Worm (Caenorhabditis elegans) whole organism, young adult: Measurements from ENCODE around the gene str-182.

Source experiments
- B0035.1 ChIP-seq: sonication (generic microtip); optimal IDR thresholded peaks from 2 replicates; lab custom pipeline; 2016; ENCODE audit warnings: missing genetic modification characterization, mild to moderate bottlenecking, missing compliant biosample characterization, missing genotype, missing genetic modification reagents
- B0261.1 ChIP-seq: sonication (generic microtip); optimal IDR thresholded peaks from 2 replicates; lab custom pipeline; 2016; ENCODE audit warnings: mild to moderate bottlenecking, missing genetic modification characterization, moderate library complexity, missing compliant biosample characterization
- B0336.3 ChIP-seq: fragments of 200-800 bp; sonication (Bioruptor generic); IDR thresholded peaks from 2 replicates; pipeline ENCODE4 v1.3.6; 2022; ENCODE audit warnings: missing genetic modification characterization, missing compliant biosample characterization
- F22D6.2 ChIP-seq: sonication (generic microtip); optimal IDR thresholded peaks from 2 replicates; lab custom pipeline; 2016; ENCODE audit warnings: mild to moderate bottlenecking, missing genetic modification characterization, missing compliant biosample characterization
- F37B4.10 ChIP-seq: fragments of 200-800 bp; sonication (Bioruptor generic); IDR thresholded peaks from 2 replicates; pipeline ENCODE4 v1.3.6; 2022; ENCODE audit warnings: missing genetic modification characterization, missing compliant biosample characterization
- F52B5.7 ChIP-seq: sonication (generic microtip); optimal IDR thresholded peaks from 2 replicates; lab custom pipeline; 2016; ENCODE audit warnings: mild to moderate bottlenecking, missing genetic modification characterization, missing compliant biosample characterization
- F57A8.1 ChIP-seq: fragments of 200-800 bp; sonication (Bioruptor generic); optimal IDR thresholded peaks from 2 replicates; lab custom pipeline; 2018; ENCODE audit warnings: mild to moderate bottlenecking, missing genetic modification characterization, moderate library complexity, missing compliant biosample characterization
- K12H6.12 ChIP-seq: fragments of 200-800 bp; sonication (Bioruptor generic); optimal IDR thresholded peaks from 2 replicates; lab custom pipeline; 2018; ENCODE audit warnings: mild to moderate bottlenecking, missing genetic modification characterization, missing compliant biosample characterization
- T26A5.8 ChIP-seq: sonication (generic microtip); optimal IDR thresholded peaks from 2 replicates; lab custom pipeline; 2016; ENCODE audit warnings: missing genetic modification characterization, missing compliant biosample characterization
- Y79H2A.3 ChIP-seq: fragments of 200-800 bp; sonication (Bioruptor generic); conservative IDR thresholded peaks from 2 replicates; pipeline ENCODE4 v1.3.6; 2022; ENCODE audit warnings: missing genetic modification reagents, missing genetic modification characterization, missing compliant biosample characterization
- Y95B8A.8 ChIP-seq: fragments of 200-800 bp; sonication (Bioruptor generic); IDR thresholded peaks from 2 replicates; pipeline ENCODE4 v1.3.6; 2022; ENCODE audit warnings: missing genetic modification reagents, missing genetic modification characterization, missing compliant biosample characterization
- ama-1 ChIP-seq, 3 experiments: fragments of 150-350 bp in 1 of 3; sonication (generic microtip) in 2 of 3; optimal IDR thresholded peaks; 2 replicates each; lab custom pipeline; 2014 to 2018; ENCODE audit warnings: missing biosample characterization in 2 of 3, missing genetic modification characterization in 2 of 3, missing genetic modification reagents in 2 of 3
- attf-5 ChIP-seq: fragments of 200-800 bp; sonication (Bioruptor generic); optimal IDR thresholded peaks from 2 replicates; lab custom pipeline; 2018; ENCODE audit warnings: mild to moderate bottlenecking, missing genetic modification characterization, missing compliant biosample characterization
- attf-6 ChIP-seq: fragments of 200-800 bp; sonication (Bioruptor generic); IDR thresholded peaks from 2 replicates; pipeline ENCODE4 v1.3.6; 2022; ENCODE audit warnings: missing genetic modification reagents, missing genetic modification characterization, missing compliant biosample characterization
- bed-1 ChIP-seq: fragments of 200-800 bp; sonication (Bioruptor generic); IDR thresholded peaks from 2 replicates; pipeline ENCODE4 v1.3.6; 2022; ENCODE audit warnings: missing genetic modification reagents, missing genetic modification characterization, missing compliant biosample characterization
- cebp-1 ChIP-seq, 2 experiments: fragments of 200-800 bp in 1 of 2; sonication (Bioruptor generic) in 1 of 2; sonication (generic microtip) in 1 of 2; IDR thresholded peaks in 1 of 2; optimal IDR thresholded peaks in 1 of 2; 2 replicates each; pipeline versions ENCODE4 v1.3.6 to Lab custom; 2017 to 2022; ENCODE audit warnings: missing compliant biosample characterization in 2 of 2, missing genetic modification characterization in 2 of 2, mild to moderate bottlenecking in 1 of 2, missing genetic modification reagents in 1 of 2, moderate library complexity in 1 of 2
- cebp-2 ChIP-seq: fragments of 200-800 bp; sonication (Bioruptor generic); IDR thresholded peaks from 2 replicates; pipeline ENCODE4 v1.3.6; 2022; ENCODE audit warnings: missing genetic modification characterization, missing compliant biosample characterization
- ceh-27 ChIP-seq: fragments of 200-800 bp; sonication (Bioruptor generic); optimal IDR thresholded peaks from 2 replicates; lab custom pipeline; 2018; ENCODE audit warnings: mild to moderate bottlenecking, missing genetic modification characterization, moderate library complexity, missing compliant biosample characterization
- ceh-58 ChIP-seq: fragments of 200-800 bp; sonication (Bioruptor generic); IDR thresholded peaks from 2 replicates; pipeline ENCODE4 v1.3.6; 2022; ENCODE audit warnings: missing genetic modification characterization, missing compliant biosample characterization
- dox-1 ChIP-seq: fragments of 200-800 bp; sonication (Bioruptor generic); IDR thresholded peaks from 2 replicates; pipeline ENCODE4 v1.3.6; 2022; ENCODE audit warnings: missing genetic modification reagents, missing genetic modification characterization, missing compliant biosample characterization
- dpff-1 ChIP-seq: sonication (generic microtip); optimal IDR thresholded peaks from 2 replicates; lab custom pipeline; 2017; ENCODE audit warnings: mild to moderate bottlenecking, missing genetic modification characterization, missing compliant biosample characterization
- dpl-1 ChIP-seq: fragments of 150-350 bp; optimal IDR thresholded peaks from 2 replicates; lab custom pipeline; 2014; ENCODE audit warnings: missing biosample characterization, missing genetic modification reagents, missing genetic modification characterization
- ekl-4 ChIP-seq: fragments of 200-800 bp; sonication (Bioruptor generic); IDR thresholded peaks from 2 replicates; pipeline ENCODE4 v1.3.6; 2022; ENCODE audit warnings: missing genetic modification reagents, missing genetic modification characterization, missing compliant biosample characterization
- hmg-1.2 ChIP-seq: fragments of 200-800 bp; sonication (Bioruptor generic); IDR thresholded peaks from 2 replicates; pipeline ENCODE4 v1.3.6; 2022; ENCODE audit warnings: missing genetic modification reagents, missing genetic modification characterization, missing compliant biosample characterization
- lag-1 ChIP-seq: fragments of 200-800 bp; sonication (Bioruptor generic); IDR thresholded peaks from 2 replicates; pipeline ENCODE4 v1.3.6; 2022; ENCODE audit warnings: missing genetic modification reagents, missing genetic modification characterization, missing compliant biosample characterization
- lin-40 ChIP-seq: sonication (generic microtip); optimal IDR thresholded peaks from 2 replicates; lab custom pipeline; 2016; ENCODE audit warnings: missing genetic modification characterization, mild to moderate bottlenecking, missing compliant biosample characterization, missing genotype, missing genetic modification reagents
- lin-54 ChIP-seq: fragments of 200-800 bp; sonication (Bioruptor generic); optimal IDR thresholded peaks from 2 replicates; lab custom pipeline; 2018; ENCODE audit warnings: mild to moderate bottlenecking, missing genetic modification characterization, missing compliant biosample characterization
- madf-10 ChIP-seq: sonication (generic microtip); optimal IDR thresholded peaks from 2 replicates; lab custom pipeline; 2016; ENCODE audit warnings: mild to moderate bottlenecking, missing genetic modification characterization, missing compliant biosample characterization
- madf-3 ChIP-seq: fragments of 200-800 bp; sonication (Bioruptor generic); IDR thresholded peaks from 2 replicates; pipeline ENCODE4 v1.3.6; 2022; ENCODE audit warnings: missing genetic modification reagents, missing genetic modification characterization, missing compliant biosample characterization
- madf-6 ChIP-seq: fragments of 200-800 bp; sonication (Bioruptor generic); IDR thresholded peaks from 2 replicates; pipeline ENCODE4 v1.3.6; 2022; ENCODE audit warnings: missing genetic modification reagents, missing genetic modification characterization, missing compliant biosample characterization
- madf-8 ChIP-seq: fragments of 200-800 bp; sonication (Bioruptor generic); conservative IDR thresholded peaks from 2 replicates; pipeline ENCODE4 v1.3.6; 2022; ENCODE audit warnings: missing genetic modification reagents, missing genetic modification characterization, missing compliant biosample characterization
- mcd-1 ChIP-seq: fragments of 200-800 bp; sonication (Bioruptor generic); IDR thresholded peaks from 2 replicates; pipeline ENCODE4 v1.3.6; 2022; ENCODE audit warnings: missing genetic modification reagents, missing genetic modification characterization, missing compliant biosample characterization
- mxl-1 ChIP-seq: sonication (generic microtip); optimal IDR thresholded peaks from 2 replicates; lab custom pipeline; 2016; ENCODE audit warnings: missing genetic modification characterization, missing compliant biosample characterization
- nhr-179 ChIP-seq: sonication (generic microtip); optimal IDR thresholded peaks from 2 replicates; lab custom pipeline; 2016; ENCODE audit warnings: mild to moderate bottlenecking, missing genetic modification characterization, missing compliant biosample characterization
- nhr-80 ChIP-seq: sonication (generic microtip); optimal IDR thresholded peaks from 2 replicates; lab custom pipeline; 2016; ENCODE audit warnings: missing genetic modification characterization, missing compliant biosample characterization
- sea-2 ChIP-seq: fragments of 200-800 bp; sonication (Bioruptor generic); IDR thresholded peaks from 2 replicates; pipeline ENCODE4 v1.3.6; 2022; ENCODE audit warnings: missing genetic modification characterization, missing compliant biosample characterization
- snpc-1.3 ChIP-seq: sonication (generic microtip); optimal IDR thresholded peaks from 2 replicates; lab custom pipeline; 2017; ENCODE audit warnings: missing genetic modification characterization, mild to moderate bottlenecking, missing compliant biosample characterization, antibody characterized with exemption, moderate library complexity, missing genotype, missing genetic modification reagents; ENCODE audit not compliant: insufficient read depth
- snpc-3.4 ChIP-seq: sonication (generic microtip); optimal IDR thresholded peaks from 2 replicates; lab custom pipeline; 2017; ENCODE audit warnings: missing genetic modification characterization, mild to moderate bottlenecking, missing compliant biosample characterization, antibody characterized with exemption, moderate library complexity, missing genotype, missing genetic modification reagents
- snpc-4 ChIP-seq, 5 experiments: fragments of 150-350 bp in 1 of 5; sonication (generic microtip) in 4 of 5; optimal IDR thresholded peaks; 2 replicates each; lab custom pipeline; 2014 to 2018; ENCODE audit warnings: missing genetic modification characterization in 5 of 5, missing biosample characterization in 3 of 5, antibody characterized with exemption in 2 of 5, mild to moderate bottlenecking in 2 of 5, missing compliant biosample characterization in 2 of 5, missing genotype in 2 of 5, moderate library complexity in 2 of 5, missing genetic modification reagents in 1 of 5
- somi-1 ChIP-seq: fragments of 200-800 bp; sonication (Bioruptor generic); optimal IDR thresholded peaks from 2 replicates; lab custom pipeline; 2018; ENCODE audit warnings: mild to moderate bottlenecking, missing genetic modification characterization, missing compliant biosample characterization
- tlf-1 ChIP-seq: fragments of 200-800 bp; sonication (Bioruptor generic); optimal IDR thresholded peaks from 2 replicates; lab custom pipeline; 2018; ENCODE audit warnings: mild to moderate bottlenecking, missing genetic modification characterization, missing compliant biosample characterization
- unc-130 ChIP-seq: sonication (generic microtip); optimal IDR thresholded peaks from 2 replicates; lab custom pipeline; 2016; ENCODE audit warnings: missing genetic modification reagents, missing genetic modification characterization, missing compliant biosample characterization
- xnd-1 ChIP-seq: sonication (generic microtip); optimal IDR thresholded peaks from 2 replicates; lab custom pipeline; 2016; ENCODE audit warnings: missing genotype, missing genetic modification reagents, missing genetic modification characterization, missing compliant biosample characterization
- zim-3 ChIP-seq: sonication (generic microtip); optimal IDR thresholded peaks from 2 replicates; lab custom pipeline; 2017; ENCODE audit warnings: mild to moderate bottlenecking, missing genetic modification characterization, moderate library complexity, missing compliant biosample characterization
- ztf-18 ChIP-seq: sonication (generic microtip); optimal IDR thresholded peaks from 2 replicates; lab custom pipeline; 2016; ENCODE audit warnings: missing genotype, mild to moderate bottlenecking, missing genetic modification characterization, missing compliant biosample characterization
- ztf-6 ChIP-seq: fragments of 200-800 bp; sonication (Bioruptor generic); IDR thresholded peaks from 2 replicates; pipeline ENCODE4 v1.3.6; 2022; ENCODE audit warnings: missing genetic modification reagents, missing genetic modification characterization, missing compliant biosample characterization

str-182 gene

ce11 chrV:10238665-10239064, 5.4 kb upstream of the str-182 start, which contains the start of gene fubl-1 (continued):
- TF ChIP-seq xnd-1 (peak; percentile 17), ceh-27 (GFP tag; lab: Kevin White, UChicago) (no peak), madf-8 (peak; percentile 71), ztf-6 (GFP tag; lab: Robert Waterston, UW) (no peak), somi-1 (no peak), dpff-1 (tag; lab: Kevin White, UChicago) (no peak), cebp-2 (GFP tag; lab: Robert Waterston, UW) (no peak), madf-6 (GFP tag; lab: Robert Waterston, UW) (peak; percentile 64; the same call in 1 of the 2 replicates), bed-1 (GFP tag; lab: Robert Waterston, UW) (no peak), dpl-1 (GFP tag; lab: Kevin White, UChicago) (no peak), hmg-1.2 (peak; percentile 29; the same call in 1 of the 2 replicates), K12H6.12 (tag; lab: Kevin White, UChicago) (no peak), nhr-80 (no peak), F37B4.10 (GFP tag; lab: Robert Waterston, UW) (no peak), lag-1 (GFP tag; lab: Robert Waterston, UW) (no peak), ekl-4 (GFP tag; lab: Robert Waterston, UW) (no peak), lin-40 (tag; lab: Kevin White, UChicago) (no peak), F22D6.2 (tag; lab: Kevin White, UChicago) (no peak), snpc-1.3 (no peak), T26A5.8 (no peak), ceh-58 (no peak), nhr-179 (no peak), sea-2 (GFP tag; lab: Robert Waterston, UW) (no peak), snpc-3.4 (tag; lab: Kevin White, UChicago) (no peak), B0261.1 (tag; lab: Kevin White, UChicago) (no peak), dox-1 (GFP tag; lab: Robert Waterston, UW) (peak; percentile 65), mxl-1 (tag; lab: Kevin White, UChicago) (no peak), zim-3 (tag; lab: Kevin White, UChicago) (no peak), unc-130 (GFP tag; lab: Kevin White, UChicago) (no peak)

ce11 chrV:10237959-10238444, 4.8 kb upstream of the str-182 start:
- TF ChIP-seq B0035.1 (tag; lab: Kevin White, UChicago) = peak; percentile 10
- peak; percentile 33 for TF ChIP-seq lin-54 (GFP tag; lab: Kevin White, UChicago)
- no peak for TF ChIP-seq madf-10 (tag; lab: Kevin White, UChicago)
- TF ChIP-seq F52B5.7 (tag; lab: Kevin White, UChicago) = peak; percentile 91
- 0 out of 2 replicates have a peak, but pooled peaks have one; percentile 12 for TF ChIP-seq cebp-1 (GFP tag; IDR thresholded peaks at IDR 0.05; lab: Robert Waterston, UW)
- peak; percentile 57 for TF ChIP-seq cebp-1 (tag; optimal IDR thresholded peaks at IDR 0.05; lab: Kevin White, UChicago)
- peak; percentile 89 for TF ChIP-seq ekl-4 (GFP tag; lab: Robert Waterston, UW)
- no peak for TF ChIP-seq mcd-1 (GFP tag; lab: Robert Waterston, UW)
- no peak for TF ChIP-seq snpc-4 (GFP tag; optimal IDR thresholded peaks at IDR 0.05; lab: Kevin White, UChicago)
- TF ChIP-seq snpc-4 (tag; optimal IDR thresholded peaks at IDR 0.05; lab: Kevin White, UChicago) = peak in 1 of 4 experiments; percentile 2
- TF ChIP-seq B0336.3 (GFP tag; lab: Robert Waterston, UW) = peak; percentile 82
- TF ChIP-seq F57A8.1 (GFP tag; lab: Kevin White, UChicago) = no peak
- TF ChIP-seq attf-5 (GFP tag; lab: Kevin White, UChicago) = no peak
- no peak for TF ChIP-seq K12H6.12 (tag; lab: Kevin White, UChicago)
- no peak for TF ChIP-seq ama-1 (optimal IDR thresholded peaks at IDR 0.05; lab: Kevin White, UChicago)
- TF ChIP-seq ama-1 (GFP tag; optimal IDR thresholded peaks at IDR 0.05; lab: Kevin White, UChicago) = no peak
- TF ChIP-seq dox-1 (GFP tag; lab: Robert Waterston, UW) = peak; percentile 30; the same call in 1 of the 2 replicates
- TF ChIP-seq Y79H2A.3 (GFP tag; lab: Robert Waterston, UW) = peak; percentile 95
- peak; percentile 7 for TF ChIP-seq ztf-18 (tag; lab: Kevin White, UChicago)
- peak; percentile 88 for TF ChIP-seq madf-3
- TF ChIP-seq hmg-1.2 = peak; percentile 29; the same call in 1 of the 2 replicates
- TF ChIP-seq bed-1 (GFP tag; lab: Robert Waterston, UW) = 0 out of 2 replicates have a peak, but pooled peaks have one; percentile 51
- peak; percentile 85; the same call in 1 of the 2 replicates for TF ChIP-seq Y95B8A.8 (GFP tag; lab: Robert Waterston, UW)
- TF ChIP-seq attf-6 (GFP tag; lab: Robert Waterston, UW) = peak; percentile 73; the same call in 1 of the 2 replicates
- TF ChIP-seq tlf-1 (GFP tag; lab: Kevin White, UChicago) = peak; percentile 1
- no peak for TF ChIP-seq lin-40 (tag; lab: Kevin White, UChicago)
